Worm (Caenorhabditis elegans) whole organism, mixed stage, embryonic: ENCODE data around the gene Y45F3A.8.

ENCODE experiments used
- M03D4.4 ChIP-seq: sonication (generic microtip); optimal IDR thresholded peaks from 2 replicates; lab custom pipeline; 2017; ENCODE audit warnings: mild to moderate bottlenecking, missing genetic modification characterization, missing compliant biosample characterization
- ham-2 ChIP-seq: fragments of 200-800 bp; sonication (Bioruptor generic); optimal IDR thresholded peaks from 2 replicates; lab custom pipeline; 2018; ENCODE audit warnings: mild to moderate bottlenecking, missing genetic modification characterization, missing compliant biosample characterization
- nhr-28 ChIP-seq: fragments of 150-350 bp; optimal IDR thresholded peaks from 2 replicates; lab custom pipeline; 2014; ENCODE audit warnings: missing biosample characterization, missing genetic modification characterization
- pha-4 ChIP-seq: fragments of 150-350 bp; optimal IDR thresholded peaks from 2 replicates; lab custom pipeline; 2018; ENCODE audit warnings: missing biosample characterization, missing genetic modification reagents, missing genetic modification characterization
- unc-62 ChIP-seq: fragments of 150-350 bp; optimal IDR thresholded peaks from 2 replicates; lab custom pipeline; 2014; ENCODE audit warnings: missing biosample characterization, missing genetic modification reagents, missing genetic modification characterization
- ztf-11 ChIP-seq: fragments of 150-350 bp; optimal IDR thresholded peaks from 2 replicates; lab custom pipeline; 2014; ENCODE audit warnings: missing biosample characterization, missing genetic modification characterization

DNA sequence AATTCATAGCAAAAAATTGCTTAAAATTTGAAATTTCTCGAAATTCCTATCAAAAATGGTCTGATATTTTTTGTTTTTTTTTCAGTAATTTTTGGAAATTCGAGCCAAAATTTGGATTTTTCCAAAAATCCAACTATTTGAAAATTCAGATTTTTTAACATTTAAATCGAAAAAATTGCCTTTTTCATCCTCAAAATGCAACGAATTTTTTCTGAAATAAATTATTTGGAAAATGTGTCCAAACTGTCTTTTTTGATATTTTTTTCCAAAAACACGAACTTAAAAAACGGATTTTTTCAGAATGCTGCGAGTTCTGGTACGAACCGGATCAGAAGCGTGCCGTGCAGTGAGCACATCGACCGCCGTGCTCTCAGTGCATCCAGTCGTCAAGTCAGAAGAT is 22.5 kb upstream of the Y45F3A.8 start, which contains the start of gene mrpl-22:
- no peak for TF ChIP-seq pha-4 (tag; lab: Kevin White, UChicago)
- TF ChIP-seq nhr-28, result no peak
- TF ChIP-seq ztf-11 (tag; lab: Kevin White, UChicago), result no peak
- no peak for TF ChIP-seq unc-62 (GFP tag; lab: Kevin White, UChicago)
- no peak for TF ChIP-seq ham-2
- TF ChIP-seq M03D4.4 (tag; lab: Kevin White, UChicago), result no peak
